Worm (Caenorhabditis elegans): Measurements from ENCODE around the gene F53F4.17.

- TF ChIP-seq nhr-6 (tag; optimal IDR thresholded peaks at IDR 0.05) (no peak), snpc-4 (tag; optimal IDR thresholded peaks at IDR 0.05) (no peak), nhr-23 (tag; optimal IDR thresholded peaks at IDR 0.05) (no peak), lin-39 (tag; optimal IDR thresholded peaks at IDR 0.05) (no peak), nhr-12 (tag; optimal IDR thresholded peaks at IDR 0.05) (no peak)
Measured at ce11 chrV:13636411-13636810, 48.4 kb downstream of the F53F4.17 start.

Measured in whole organism, L2 larva.